Worm (Caenorhabditis elegans) whole organism, young adult: ENCODE measurements around the gene T13F3.8.

Experiments used
- D2030.7 ChIP-seq: fragments of 200-800 bp; sonication (Bioruptor generic); IDR thresholded peaks from 2 replicates; pipeline ENCODE4 v1.3.6; 2022; ENCODE audit warnings: missing genetic modification reagents, missing genetic modification characterization, missing compliant biosample characterization
- Y79H2A.3 ChIP-seq: fragments of 200-800 bp; sonication (Bioruptor generic); conservative IDR thresholded peaks from 2 replicates; pipeline ENCODE4 v1.3.6; 2022; ENCODE audit warnings: missing genetic modification reagents, missing genetic modification characterization, missing compliant biosample characterization
- nfya-1 ChIP-seq: sonication (generic microtip); optimal IDR thresholded peaks from 2 replicates; lab custom pipeline; 2017; ENCODE audit warnings: antibody characterized with exemption, missing compliant biosample characterization, missing genetic modification characterization, borderline replicate concordance; ENCODE audit not compliant: insufficient read depth
- snpc-4 ChIP-seq, 5 experiments: fragments of 150-350 bp in 1 of 5; sonication (generic microtip) in 4 of 5; optimal IDR thresholded peaks; 2 replicates each; lab custom pipeline; 2014 to 2018; ENCODE audit warnings: missing genetic modification characterization in 5 of 5, missing biosample characterization in 3 of 5, antibody characterized with exemption in 2 of 5, mild to moderate bottlenecking in 2 of 5, missing compliant biosample characterization in 2 of 5, missing genotype in 2 of 5, moderate library complexity in 2 of 5, missing genetic modification reagents in 1 of 5
- tbp1 ChIP-seq: fragments of 200-800 bp; sonication (Bioruptor generic); optimal IDR thresholded peaks from 2 replicates; lab custom pipeline; 2018; ENCODE audit warnings: mild to moderate bottlenecking, missing genetic modification characterization, missing compliant biosample characterization
- ztf-28 ChIP-seq: fragments of 200-800 bp; sonication (Bioruptor generic); IDR thresholded peaks from 2 replicates; pipeline ENCODE4 v1.3.6; 2022; ENCODE audit warnings: missing genetic modification reagents, missing genetic modification characterization, missing compliant biosample characterization

ce11 chrV:16229896-16230295 is 39.7 kb upstream of the T13F3.8 start, which contains the start of the genes F21H7.2 and F21H7.12:
- TF ChIP-seq ztf-28 (GFP tag; lab: Robert Waterston, UW): no peak
- no peak for TF ChIP-seq Y79H2A.3
- no peak for TF ChIP-seq D2030.7 (GFP tag; lab: Robert Waterston, UW)
- TF ChIP-seq tbp1 (GFP tag; lab: Kevin White, UChicago): no peak
- TF ChIP-seq snpc-4 (GFP tag; optimal IDR thresholded peaks at IDR 0.05; lab: Kevin White, UChicago): no peak
- no peak for TF ChIP-seq snpc-4 (tag; optimal IDR thresholded peaks at IDR 0.05; lab: Kevin White, UChicago)
- TF ChIP-seq nfya-1 (tag; lab: Kevin White, UChicago): no peak
